Fruit fly (Drosophila melanogaster) whole organism, embryonic: Measurements from ENCODE around the gene Agxt.

Experiments used
- CG10979 ChIP-seq: fragments of 200-800 bp; sonication (Bioruptor generic); optimal IDR thresholded peaks from 2 replicates; lab custom pipeline; 2018; ENCODE audit warnings: missing biosample characterization, mild to moderate bottlenecking, missing genetic modification characterization, moderate library complexity
- CG11560 ChIP-seq: fragments of 200-800 bp; sonication (Bioruptor generic); IDR thresholded peaks from 3 replicates; pipeline ENCODE4 v1.3.6; 2022; ENCODE audit warnings: missing biosample characterization, missing genetic modification characterization
- CG12236 ChIP-seq: fragments of 200-800 bp; sonication (Bioruptor generic); optimal IDR thresholded peaks from 2 replicates; lab custom pipeline; 2016; ENCODE audit warnings: missing biosample characterization, missing genetic modification characterization
- CG12391 ChIP-seq: fragments of 200-800 bp; sonication (Bioruptor generic); optimal IDR thresholded peaks from 3 replicates; lab custom pipeline; 2018; ENCODE audit warnings: missing biosample characterization, mild to moderate bottlenecking, missing genetic modification characterization, moderate library complexity
- CG14014 ChIP-seq: fragments of 200-800 bp; sonication (Bioruptor generic); IDR thresholded peaks from 2 replicates; pipeline ENCODE4 v1.3.6; 2022; ENCODE audit warnings: missing biosample characterization, missing genetic modification characterization
- CG14710 ChIP-seq: fragments of 200-800 bp; sonication (Bioruptor generic); optimal IDR thresholded peaks from 3 replicates; lab custom pipeline; 2019; ENCODE audit warnings: missing biosample characterization, mild to moderate bottlenecking, missing genetic modification characterization, moderate library complexity
- CG15479 ChIP-seq: fragments of 200-800 bp; sonication (Bioruptor generic); optimal IDR thresholded peaks from 3 replicates; lab custom pipeline; 2019; ENCODE audit warnings: missing biosample characterization, mild to moderate bottlenecking, missing genetic modification characterization, moderate library complexity
- CG1603 ChIP-seq: fragments of 200-800 bp; sonication (Bioruptor generic); optimal IDR thresholded peaks from 2 replicates; lab custom pipeline; 2019; ENCODE audit warnings: missing biosample characterization, mild to moderate bottlenecking, missing genetic modification characterization, moderate library complexity
- CG1647 ChIP-seq: fragments of 200-800 bp; sonication (Bioruptor generic); optimal IDR thresholded peaks from 3 replicates; lab custom pipeline; 2016; ENCODE audit warnings: missing biosample characterization, missing genetic modification characterization
- CG17568 ChIP-seq: fragments of 200-800 bp; sonication (Bioruptor generic); optimal IDR thresholded peaks from 2 replicates; lab custom pipeline; 2018; ENCODE audit warnings: missing biosample characterization, mild to moderate bottlenecking, missing genetic modification characterization, moderate library complexity
- CG18262 ChIP-seq: fragments of 200-800 bp; optimal IDR thresholded peaks from 3 replicates; lab custom pipeline; 2019; ENCODE audit warnings: missing biosample characterization, mild to moderate bottlenecking, missing genetic modification characterization, moderate library complexity
- CG2712 ChIP-seq: fragments of 200-800 bp; optimal IDR thresholded peaks from 3 replicates; lab custom pipeline; 2019; ENCODE audit warnings: missing biosample characterization, mild to moderate bottlenecking, missing genetic modification characterization, moderate library complexity
- CG33557 ChIP-seq: fragments of 200-800 bp; sonication (Bioruptor generic); optimal IDR thresholded peaks from 2 replicates; lab custom pipeline; 2019; ENCODE audit warnings: missing biosample characterization, mild to moderate bottlenecking, missing genetic modification characterization, moderate library complexity
- CG3726 ChIP-seq: fragments of 200-800 bp; sonication (Bioruptor generic); IDR thresholded peaks from 3 replicates; pipeline ENCODE4, ENCODE4 v1.3.6; 2022; ENCODE audit warnings: missing biosample characterization, missing genetic modification characterization
- CG6175 ChIP-seq: fragments of 200-800 bp; sonication (Bioruptor generic); IDR thresholded peaks from 3 replicates; pipeline ENCODE4 v1.3.6; 2022; ENCODE audit warnings: missing biosample characterization, missing genetic modification characterization
- CG7786 ChIP-seq: fragments of 200-800 bp; sonication (Bioruptor generic); optimal IDR thresholded peaks from 2 replicates; lab custom pipeline; 2016; ENCODE audit warnings: missing biosample characterization, missing genetic modification characterization
- CG8290 ChIP-seq, 3 experiments: fragments of 200-800 bp; sonication (Bioruptor generic); optimal IDR thresholded peaks; 2 replicates each; lab custom pipeline; 2016 to 2019; ENCODE audit warnings: missing biosample characterization in 3 of 3, missing genetic modification characterization in 3 of 3, mild to moderate bottlenecking in 2 of 3, moderate library complexity in 1 of 3
- CG8359 ChIP-seq: fragments of 200-800 bp; sonication (Bioruptor generic); optimal IDR thresholded peaks from 2 replicates; lab custom pipeline; 2017; ENCODE audit warnings: missing biosample characterization, mild to moderate bottlenecking, missing genetic modification characterization, borderline replicate concordance
- CG8944 ChIP-seq: fragments of 200-800 bp; sonication (Bioruptor generic); optimal IDR thresholded peaks from 3 replicates; lab custom pipeline; 2016; ENCODE audit warnings: missing biosample characterization, missing genetic modification characterization
- CTCF ChIP-seq: fragments of 200-800 bp; sonication (Bioruptor generic); optimal IDR thresholded peaks from 2 replicates; lab custom pipeline; 2017; ENCODE audit warnings: missing biosample characterization, mild to moderate bottlenecking, missing genetic modification characterization, moderate library complexity
- Drgx ChIP-seq: fragments of 200-800 bp; sonication (Bioruptor generic); IDR thresholded peaks from 2 replicates; pipeline ENCODE4 v1.3.6; 2022; ENCODE audit warnings: missing biosample characterization, missing genetic modification characterization
- Eip74EF ChIP-seq, 2 experiments: fragments of 200-800 bp in 1 of 2; fragments of >200 bp in 1 of 2; sonication (Bioruptor generic) in 1 of 2; optimal IDR thresholded peaks; 2 replicates each; lab custom pipeline; 2017 to 2019; ENCODE audit warnings: missing biosample characterization in 2 of 2, missing genetic modification characterization in 2 of 2, mild to moderate bottlenecking in 1 of 2, moderate library complexity in 1 of 2
- Med ChIP-seq: fragments of 200-800 bp; sonication (Bioruptor generic); peaks from one replicate; lab custom pipeline; 2016; ENCODE audit warnings: missing biosample characterization, missing genetic modification characterization, mild to moderate bottlenecking, inconsistent platforms, moderate library complexity
- Myb ChIP-seq: fragments of 200-800 bp; sonication (Bioruptor generic); optimal IDR thresholded peaks from 2 replicates; lab custom pipeline; 2016; ENCODE audit warnings: missing biosample characterization, missing genetic modification characterization
- Opbp ChIP-seq: fragments of 200-800 bp; sonication (Bioruptor generic); IDR thresholded peaks from 3 replicates; pipeline ENCODE4 v1.3.6; 2022; ENCODE audit warnings: missing biosample characterization, missing genetic modification characterization; ENCODE audit not compliant: partially characterized antibody
- Ptx1 ChIP-seq: fragments of 200-800 bp; sonication (Bioruptor generic); IDR thresholded peaks from 2 replicates; pipeline ENCODE4 v1.3.6; 2022; ENCODE audit warnings: missing biosample characterization, missing genetic modification characterization
- Spps ChIP-seq: fragments of 200-800 bp; sonication (Bioruptor generic); optimal IDR thresholded peaks from 2 replicates; lab custom pipeline; 2018; ENCODE audit warnings: missing biosample characterization, mild to moderate bottlenecking, missing genetic modification characterization
- bsh ChIP-seq, 2 experiments: fragments of 200-800 bp; sonication (Bioruptor generic); optimal IDR thresholded peaks; 2 replicates each; lab custom pipeline; 2017 to 2018; ENCODE audit warnings: mild to moderate bottlenecking in 2 of 2, missing biosample characterization in 2 of 2, missing genetic modification characterization in 2 of 2, moderate library complexity in 1 of 2
- chinmo ChIP-seq: fragments of 200-800 bp; sonication (Bioruptor generic); IDR thresholded peaks from 4 replicates; pipeline ENCODE4 v1.3.6; 2022; ENCODE audit warnings: missing biosample characterization, missing genetic modification characterization; ENCODE audit not compliant: partially characterized antibody
- dmrt11E ChIP-seq: fragments of 200-800 bp; sonication (Bioruptor generic); optimal IDR thresholded peaks from 3 replicates; lab custom pipeline; 2018; ENCODE audit warnings: missing biosample characterization, mild to moderate bottlenecking, missing genetic modification characterization, moderate library complexity
- gem ChIP-seq: fragments of 200-800 bp; sonication (Bioruptor generic); optimal IDR thresholded peaks from 2 replicates; lab custom pipeline; 2019; ENCODE audit warnings: missing biosample characterization, mild to moderate bottlenecking, missing genetic modification characterization, moderate library complexity
- insv ChIP-seq, 2 experiments: fragments of 200-800 bp; sonication (Bioruptor generic); optimal IDR thresholded peaks; 3 replicates each; lab custom pipeline; 2016 to 2018; ENCODE audit warnings: missing biosample characterization in 2 of 2, missing genetic modification characterization in 2 of 2
- inv ChIP-seq: fragments of 200-800 bp; sonication (Bioruptor generic); IDR thresholded peaks from 2 replicates; pipeline ENCODE4 v1.3.6; 2022; ENCODE audit warnings: missing biosample characterization, missing genetic modification characterization; ENCODE audit not compliant: partially characterized antibody
- ken ChIP-seq: fragments of 200-800 bp; sonication (Bioruptor generic); IDR thresholded peaks from 3 replicates; pipeline ENCODE4 v1.3.6; 2022; ENCODE audit warnings: missing biosample characterization, missing genetic modification characterization
- lab ChIP-seq: fragments of 200-800 bp; sonication (Bioruptor generic); optimal IDR thresholded peaks from 3 replicates; lab custom pipeline; 2017; ENCODE audit warnings: missing biosample characterization, missing genetic modification characterization, mild to moderate bottlenecking, moderate library complexity, missing genetic modification reagents
- lola ChIP-seq, 3 experiments: fragments of >200 bp in 2 of 3; fragments of 200-800 bp in 1 of 3; sonication (Bioruptor generic) in 1 of 3; optimal IDR thresholded peaks; 2 replicates each; lab custom pipeline; 2017 to 2019; ENCODE audit warnings: missing biosample characterization in 3 of 3, missing genetic modification characterization in 3 of 3, mild to moderate bottlenecking in 1 of 3, moderate library complexity in 1 of 3
- nom ChIP-seq: fragments of 200-800 bp; sonication (Bioruptor generic); optimal IDR thresholded peaks from 2 replicates; lab custom pipeline; 2017; ENCODE audit warnings: missing biosample characterization, missing genetic modification characterization, mild to moderate bottlenecking, moderate library complexity, missing genetic modification reagents
- pnt ChIP-seq: fragments of 200-800 bp; sonication (Bioruptor generic); optimal IDR thresholded peaks from 3 replicates; lab custom pipeline; 2016; ENCODE audit warnings: missing biosample characterization, missing genetic modification characterization
- psq ChIP-seq: fragments of 200-800 bp; sonication (Bioruptor generic); optimal IDR thresholded peaks from 2 replicates; lab custom pipeline; 2017; ENCODE audit warnings: missing biosample characterization, missing genetic modification characterization
- tll ChIP-seq, 2 experiments: fragments of 200-800 bp in 1 of 2; fragments of >200 bp in 1 of 2; sonication (Bioruptor generic) in 1 of 2; optimal IDR thresholded peaks; 2 replicates each; lab custom pipeline; 2017 to 2019; ENCODE audit warnings: missing biosample characterization in 2 of 2, missing genetic modification characterization in 2 of 2, mild to moderate bottlenecking in 1 of 2, moderate library complexity in 1 of 2
- unpg ChIP-seq: fragments of 200-800 bp; sonication (Bioruptor generic); optimal IDR thresholded peaks from 3 replicates; lab custom pipeline; 2018; ENCODE audit warnings: missing biosample characterization, mild to moderate bottlenecking, missing genetic modification characterization, moderate library complexity
- yki ChIP-seq: fragments of >200 bp; optimal IDR thresholded peaks from 3 replicates; lab custom pipeline; 2018
- zen ChIP-seq: fragments of 200-800 bp; sonication (Bioruptor generic); optimal IDR thresholded peaks from 3 replicates; lab custom pipeline; 2018; ENCODE audit warnings: missing biosample characterization, mild to moderate bottlenecking, missing genetic modification characterization, moderate library complexity
- zf30C ChIP-seq: fragments of 200-800 bp; sonication (Bioruptor generic); optimal IDR thresholded peaks from 3 replicates; lab custom pipeline; 2018; ENCODE audit warnings: missing biosample characterization, mild to moderate bottlenecking, missing genetic modification characterization

Agxt gene

DNA sequence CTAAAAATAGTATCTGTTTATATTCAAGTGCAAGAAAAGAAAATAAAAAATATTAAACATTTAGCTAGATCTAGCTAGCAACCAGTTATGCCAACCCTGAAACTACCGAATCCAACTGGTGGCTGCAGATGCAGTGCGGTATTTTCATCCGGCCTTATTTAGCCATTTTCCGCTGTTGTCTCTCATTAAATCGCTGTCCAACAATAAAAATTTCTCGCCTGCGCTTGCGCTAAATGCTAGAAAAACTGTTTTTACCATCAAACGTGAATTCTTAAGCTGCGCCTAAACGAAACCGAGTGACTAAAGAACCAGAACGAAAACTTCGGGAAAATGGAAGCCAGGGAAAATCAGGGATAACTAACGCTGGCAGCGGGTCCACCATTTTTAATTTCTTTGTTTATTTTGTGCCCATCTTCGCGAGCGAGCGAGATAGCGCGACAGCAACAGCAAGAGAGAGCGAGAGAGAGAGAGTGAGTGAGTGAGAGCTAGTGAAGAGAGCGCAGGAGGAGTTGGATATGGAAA is 5.1 kb downstream of the Agxt start, which contains the start of gene dx (continued):
- peak; percentile 30 for TF ChIP-seq CG17568
- peak; percentile 74 for TF ChIP-seq psq (GFP tag; lab: Kevin White, UChicago)
- TF ChIP-seq inv: no peak
- TF ChIP-seq, all 482 proteins: peak for 37

DNA sequence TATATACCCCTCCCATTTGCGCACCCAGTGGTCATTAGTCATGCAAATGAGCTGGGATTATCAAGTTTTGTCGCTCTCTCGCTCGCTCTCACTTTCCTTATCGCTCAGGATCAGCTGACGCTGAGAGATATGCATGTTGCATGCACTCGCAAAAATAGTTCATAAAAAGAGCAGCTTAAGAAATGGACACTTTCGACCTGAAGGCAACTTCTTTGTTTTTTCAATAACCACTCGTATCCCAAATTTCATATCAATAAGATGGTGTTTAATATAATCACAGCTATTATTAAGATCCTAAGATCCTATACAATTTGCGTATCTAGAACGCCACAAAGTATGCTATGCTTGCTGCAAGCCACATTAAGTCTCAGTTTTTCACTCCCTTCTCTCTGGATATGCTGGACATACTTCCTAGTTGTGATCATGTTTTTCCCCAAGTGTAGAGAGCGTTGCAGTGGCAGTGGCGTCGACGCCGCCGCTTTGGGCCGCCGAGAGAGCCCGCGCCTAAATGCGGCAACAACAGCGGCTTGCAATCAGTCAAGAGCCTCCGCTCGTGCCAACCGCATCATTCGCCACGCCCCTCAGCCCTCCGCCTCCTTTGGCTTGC is 11.6 kb downstream of the Agxt start, which contains the start of gene CG34417:
Gene CG34417, plus strand, starts transcription at position 557 of the 607 bp plus-strand sequence.
- TF ChIP-seq dmrt11E (tag; lab: Kevin White, UChicago): peak; percentile 25
- TF ChIP-seq insv (GFP tag; optimal IDR thresholded peaks at IDR 0.05; lab: Kevin White, UChicago): peak in 1 of 2 experiments; percentile 68
- no peak for TF ChIP-seq Opbp (GFP tag; lab: Robert Waterston, UW)
- peak; percentile 3 for TF ChIP-seq gem (tag; lab: Kevin White, UChicago)
- TF ChIP-seq bsh (GFP tag; optimal IDR thresholded peaks at IDR 0.05; lab: Kevin White, UChicago): peak in 1 of 2 experiments; percentile 68
- peak; percentile 7 for TF ChIP-seq CG14710
- TF ChIP-seq zf30C (GFP tag; lab: Kevin White, UChicago): peak; percentile 25
- peak; percentile 55 for TF ChIP-seq CG15479 (GFP tag; lab: Kevin White, UChicago)
- 0 out of 3 replicates have a peak, but pooled peaks have one; percentile 16 for TF ChIP-seq ken (GFP tag; lab: Robert Waterston, UW)
- no peak for TF ChIP-seq pnt
- TF ChIP-seq tll (GFP tag; optimal IDR thresholded peaks at IDR 0.05; lab: Kevin White, UChicago): peak in 1 of 2 experiments; percentile 8
- TF ChIP-seq nom: peak; percentile 57
- TF ChIP-seq CG10979 (tag; lab: Kevin White, UChicago): peak; percentile 22
- TF ChIP-seq CG8359 (GFP tag; lab: Kevin White, UChicago): peak; percentile 33
- no peak for TF ChIP-seq CG1647
- TF ChIP-seq CG1603 (tag; lab: Kevin White, UChicago): no peak
- peak; percentile 58 for TF ChIP-seq zen (tag; lab: Kevin White, UChicago)
- peak; percentile 62; the same call in 1 of the 2 replicates for TF ChIP-seq Drgx (GFP tag; lab: Robert Waterston, UW)
- no peak for TF ChIP-seq unpg
- TF ChIP-seq lola (GFP tag; optimal IDR thresholded peaks at IDR 0.05; lab: Kevin White, UChicago): peak in 1 of 3 experiments; percentile 22
- TF ChIP-seq CG18262 (tag; lab: Kevin White, UChicago): peak; percentile 26
- TF ChIP-seq CG8290 (GFP tag; optimal IDR thresholded peaks at IDR 0.05; lab: Kevin White, UChicago): no peak
- TF ChIP-seq CG8290 (tag; optimal IDR thresholded peaks at IDR 0.05; lab: Kevin White, UChicago): peak in 1 of 2 experiments; percentile 54
- no peak for TF ChIP-seq CG12391 (tag; lab: Kevin White, UChicago)
- TF ChIP-seq CG11560 (tag; lab: Robert Waterston, UW): no peak
- TF ChIP-seq CG7786 (GFP tag; lab: Kevin White, UChicago): no peak

- TF ChIP-seq CTCF (GFP tag; lab: Kevin White, UChicago): peak; percentile 79
- TF ChIP-seq CG12236 (GFP tag; lab: Kevin White, UChicago): no peak
- TF ChIP-seq Myb (GFP tag; lab: Kevin White, UChicago): no peak
- TF ChIP-seq, all 482 proteins: peak for 1
Measured at dm6 chrX:6541277-6541676, 12.5 kb downstream of the Agxt start.

DNA sequence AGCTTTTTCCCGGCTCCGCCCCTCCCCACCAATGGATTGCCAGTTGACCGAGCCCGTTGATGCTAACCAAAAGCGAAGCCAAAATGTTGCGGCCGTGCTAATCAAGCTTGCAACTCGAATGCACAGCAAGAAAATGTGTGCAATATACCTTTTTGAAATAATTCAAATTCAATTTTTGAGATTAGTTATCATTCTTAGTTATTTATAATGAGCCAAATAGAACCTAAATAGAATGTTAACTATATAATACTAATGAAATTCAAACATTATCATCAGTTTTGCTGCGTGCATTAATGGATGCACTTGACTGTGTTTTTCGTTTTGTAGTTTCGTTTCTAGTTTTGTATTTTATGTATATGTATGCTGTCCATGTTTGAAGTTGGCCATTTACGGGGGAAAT is 13.6 kb downstream of the Agxt start:
- TF ChIP-seq CG6175 (GFP tag; lab: Robert Waterston, UW) (peak; percentile 64; the same call in 1 of the 3 replicates), Med (GFP tag; lab: Kevin White, UChicago) (peak; percentile 49), CG14014 (GFP tag; lab: Robert Waterston, UW) (peak; percentile 44; the same call in 1 of the 2 replicates), chinmo (GFP tag; lab: Robert Waterston, UW) (no peak), CG8944 (GFP tag; lab: Kevin White, UChicago) (no peak), CG33557 (no peak), Ptx1 (peak; percentile 68), Eip74EF (GFP tag; optimal IDR thresholded peaks at IDR 0.05; lab: Kevin White, UChicago) (peak in 1 of 2 experiments; percentile 44), CG3726 (GFP tag; lab: Robert Waterston, UW) (no peak), yki (lab: Kevin White, UChicago) (no peak), lab (GFP tag; lab: Kevin White, UChicago) (peak; percentile 31), Spps (tag; lab: Kevin White, UChicago) (no peak), CG2712 (tag; lab: Kevin White, UChicago) (peak; percentile 52)
